Fruit fly (Drosophila melanogaster) whole organism, prepupa: ENCODE measurements around the gene noc.
A peak's percentile ranks its signal among the peaks of the same experiment; 100 is the strongest.

ENCODE experiments used
- Blimp-1 ChIP-seq: fragments of 200-800 bp; sonication (Bioruptor generic); optimal IDR thresholded peaks from 3 replicates; lab custom pipeline; 2017; ENCODE audit warnings: missing biosample characterization, missing genetic modification characterization, mild to moderate bottlenecking, moderate library complexity, missing genetic modification reagents
- CG10631 ChIP-seq: fragments of 200-800 bp; sonication (Bioruptor generic); optimal IDR thresholded peaks from 2 replicates; lab custom pipeline; 2016; ENCODE audit warnings: missing biosample characterization, missing genetic modification characterization
- CG10669 ChIP-seq: fragments of 200-800 bp; sonication (Bioruptor generic); optimal IDR thresholded peaks from 3 replicates; lab custom pipeline; 2018; ENCODE audit warnings: missing biosample characterization, mild to moderate bottlenecking, missing genetic modification characterization, moderate library complexity
- CG11294 ChIP-seq: fragments of 200-800 bp; sonication (Bioruptor generic); IDR thresholded peaks from 2 replicates; pipeline ENCODE4 v1.3.6; 2022; ENCODE audit warnings: missing biosample characterization, missing genetic modification characterization
- CG11762 ChIP-seq: fragments of 200-800 bp; sonication (Bioruptor generic); optimal IDR thresholded peaks from 3 replicates; lab custom pipeline; 2016; ENCODE audit warnings: missing biosample characterization, missing genetic modification characterization; ENCODE audit not compliant: insufficient read depth
- CG11902 ChIP-seq: fragments of 200-800 bp; sonication (Bioruptor generic); optimal IDR thresholded peaks from 3 replicates; lab custom pipeline; 2016; ENCODE audit warnings: missing biosample characterization, missing genetic modification characterization
- CG1621 ChIP-seq: fragments of 200-800 bp; sonication (Bioruptor generic); optimal IDR thresholded peaks from 3 replicates; lab custom pipeline; 2018; ENCODE audit warnings: missing biosample characterization, mild to moderate bottlenecking, missing genetic modification characterization
- CG16779 ChIP-seq: fragments of 200-800 bp; sonication (Bioruptor generic); optimal IDR thresholded peaks from 3 replicates; lab custom pipeline; 2017; ENCODE audit warnings: missing biosample characterization, mild to moderate bottlenecking, missing genetic modification characterization
- CG3032 ChIP-seq: fragments of 200-800 bp; optimal IDR thresholded peaks from 2 replicates; lab custom pipeline; 2019; ENCODE audit warnings: missing biosample characterization, mild to moderate bottlenecking, missing genetic modification characterization, moderate library complexity
- CG31627 ChIP-seq: fragments of 200-800 bp; sonication (Bioruptor generic); optimal IDR thresholded peaks from 3 replicates; lab custom pipeline; 2016; ENCODE audit warnings: missing biosample characterization, missing genetic modification characterization
- CG32006 ChIP-seq: fragments of 200-800 bp; sonication (Bioruptor generic); optimal IDR thresholded peaks from 3 replicates; lab custom pipeline; 2017; ENCODE audit warnings: missing biosample characterization, mild to moderate bottlenecking, missing genetic modification characterization
- CG34406 ChIP-seq: fragments of 200-800 bp; sonication (Bioruptor generic); optimal IDR thresholded peaks from 3 replicates; lab custom pipeline; 2016; ENCODE audit warnings: missing biosample characterization, missing genetic modification characterization
- CG4318 ChIP-seq: fragments of 200-800 bp; sonication (Bioruptor generic); optimal IDR thresholded peaks from 3 replicates; lab custom pipeline; 2017; ENCODE audit warnings: missing biosample characterization, mild to moderate bottlenecking, missing genetic modification characterization
- CG6163 ChIP-seq: fragments of 200-800 bp; sonication (Bioruptor generic); IDR thresholded peaks from 3 replicates; pipeline ENCODE4 v1.3.6; 2022; ENCODE audit warnings: missing biosample characterization, missing genetic modification characterization
- CG6276 ChIP-seq: fragments of 200-800 bp; sonication (Bioruptor generic); optimal IDR thresholded peaks from 2 replicates; lab custom pipeline; 2017; ENCODE audit warnings: missing biosample characterization, mild to moderate bottlenecking, missing genetic modification characterization
- CG6808 ChIP-seq: fragments of 200-800 bp; sonication (Bioruptor generic); optimal IDR thresholded peaks from 3 replicates; lab custom pipeline; 2017; ENCODE audit warnings: missing biosample characterization, missing genetic modification characterization, mild to moderate bottlenecking, moderate library complexity, missing genetic modification reagents
- CG6854 ChIP-seq: fragments of 200-800 bp; sonication (Bioruptor generic); optimal IDR thresholded peaks from 2 replicates; lab custom pipeline; 2017; ENCODE audit warnings: missing biosample characterization, mild to moderate bottlenecking, missing genetic modification characterization
- CG7368 ChIP-seq: fragments of 200-800 bp; sonication (Bioruptor generic); optimal IDR thresholded peaks from 3 replicates; lab custom pipeline; 2016; ENCODE audit warnings: missing biosample characterization, missing genetic modification characterization
- CG8632 ChIP-seq: fragments of 200-800 bp; sonication (Bioruptor generic); optimal IDR thresholded peaks from 3 replicates; lab custom pipeline; 2016; ENCODE audit warnings: missing biosample characterization, missing genetic modification characterization
- CG9139 ChIP-seq: fragments of 200-800 bp; sonication (Bioruptor generic); optimal IDR thresholded peaks from 3 replicates; lab custom pipeline; 2017; ENCODE audit warnings: missing biosample characterization, mild to moderate bottlenecking, missing genetic modification characterization
- Eip75B ChIP-seq: fragments of 200-800 bp; sonication (Bioruptor generic); optimal IDR thresholded peaks from 3 replicates; lab custom pipeline; 2016; ENCODE audit warnings: missing biosample characterization, missing genetic modification characterization
- Eip78C ChIP-seq: fragments of 200-800 bp; sonication (Bioruptor generic); peaks from one replicate; lab custom pipeline; 2016; ENCODE audit warnings: missing biosample characterization, missing genetic modification characterization
- Eip93F ChIP-seq: fragments of 200-800 bp; sonication (Bioruptor generic); optimal IDR thresholded peaks from 2 replicates; lab custom pipeline; 2016; ENCODE audit warnings: missing biosample characterization, mild to moderate bottlenecking, missing genetic modification characterization
- Ets21C ChIP-seq: fragments of 200-800 bp; sonication (Bioruptor generic); optimal IDR thresholded peaks from 3 replicates; lab custom pipeline; 2016; ENCODE audit warnings: missing biosample characterization, missing genetic modification characterization
- Ets96B ChIP-seq: fragments of 200-800 bp; optimal IDR thresholded peaks from 2 replicates; lab custom pipeline; 2019; ENCODE audit warnings: missing biosample characterization, mild to moderate bottlenecking, missing genetic modification characterization, moderate library complexity
- Gug ChIP-seq: fragments of 200-800 bp; sonication (Bioruptor generic); IDR thresholded peaks from 2 replicates; pipeline ENCODE4 v1.3.6; 2022; ENCODE audit warnings: missing biosample characterization, missing genetic modification characterization
- Hr39 ChIP-seq: fragments of 200-800 bp; sonication (Bioruptor generic); optimal IDR thresholded peaks from 2 replicates; lab custom pipeline; 2016; ENCODE audit warnings: missing biosample characterization, missing genetic modification characterization
- Hr4 ChIP-seq: fragments of 200-800 bp; sonication (Bioruptor generic); optimal IDR thresholded peaks from 3 replicates; lab custom pipeline; 2016; ENCODE audit warnings: missing biosample characterization, missing genetic modification characterization
- Met ChIP-seq: fragments of 200-800 bp; sonication (Bioruptor generic); optimal IDR thresholded peaks from 3 replicates; lab custom pipeline; 2016; ENCODE audit warnings: missing biosample characterization, missing genetic modification characterization
- OdsH ChIP-seq: fragments of 200-800 bp; sonication (Bioruptor generic); optimal IDR thresholded peaks from 3 replicates; lab custom pipeline; 2016; ENCODE audit warnings: missing biosample characterization, missing genetic modification characterization
- Sox14 ChIP-seq: fragments of 200-800 bp; sonication (Bioruptor generic); optimal IDR thresholded peaks from 3 replicates; lab custom pipeline; 2016; ENCODE audit warnings: missing biosample characterization, missing genetic modification characterization
- Sox15 ChIP-seq: fragments of 200-800 bp; sonication (Bioruptor generic); optimal IDR thresholded peaks from 3 replicates; lab custom pipeline; 2016; ENCODE audit warnings: missing biosample characterization, missing genetic modification characterization
- achi ChIP-seq: fragments of 200-800 bp; sonication (Bioruptor generic); optimal IDR thresholded peaks from 3 replicates; lab custom pipeline; 2016; ENCODE audit warnings: missing biosample characterization, missing genetic modification characterization
- acj6 ChIP-seq: fragments of 200-800 bp; sonication (Bioruptor generic); optimal IDR thresholded peaks from 3 replicates; lab custom pipeline; 2016; ENCODE audit warnings: missing biosample characterization, missing genetic modification characterization
- cyc ChIP-seq: fragments of 200-800 bp; sonication (Bioruptor generic); optimal IDR thresholded peaks from 3 replicates; lab custom pipeline; 2016; ENCODE audit warnings: missing biosample characterization, missing genetic modification characterization
- dac ChIP-seq: fragments of 200-800 bp; sonication (Bioruptor generic); optimal IDR thresholded peaks from 2 replicates; lab custom pipeline; 2017; ENCODE audit warnings: missing biosample characterization, mild to moderate bottlenecking, missing genetic modification characterization
- eg ChIP-seq: fragments of 200-800 bp; sonication (Bioruptor generic); IDR thresholded peaks from 3 replicates; pipeline ENCODE4 v1.3.6; 2022; ENCODE audit warnings: missing biosample characterization, missing genetic modification characterization
- fd85E ChIP-seq: fragments of 200-800 bp; sonication (Bioruptor generic); optimal IDR thresholded peaks from 3 replicates; lab custom pipeline; 2016; ENCODE audit warnings: missing biosample characterization, missing genetic modification characterization
- fkh ChIP-seq: fragments of 200-800 bp; sonication (Bioruptor generic); optimal IDR thresholded peaks from 3 replicates; lab custom pipeline; 2017; ENCODE audit warnings: missing biosample characterization, mild to moderate bottlenecking, missing genetic modification characterization, moderate library complexity
- lz ChIP-seq: fragments of 200-800 bp; sonication (Bioruptor generic); optimal IDR thresholded peaks from 3 replicates; lab custom pipeline; 2016; ENCODE audit warnings: missing biosample characterization, missing genetic modification characterization
- net ChIP-seq: fragments of 200-800 bp; sonication (Bioruptor generic); optimal IDR thresholded peaks from 3 replicates; lab custom pipeline; 2016; ENCODE audit warnings: missing biosample characterization, missing genetic modification characterization
- salr ChIP-seq, 2 experiments: fragments of 200-800 bp; sonication (Bioruptor generic); optimal IDR thresholded peaks; 3 replicates each; lab custom pipeline; 2016 to 2018; ENCODE audit warnings: missing biosample characterization in 2 of 2, missing genetic modification characterization in 2 of 2, mild to moderate bottlenecking in 1 of 2
- spab ChIP-seq: fragments of 200-800 bp; sonication (Bioruptor generic); optimal IDR thresholded peaks from 2 replicates; lab custom pipeline; 2017; ENCODE audit warnings: missing biosample characterization, mild to moderate bottlenecking, missing genetic modification characterization, missing genetic modification reagents
- ss ChIP-seq, 2 experiments: fragments of 200-800 bp; sonication (Bioruptor generic); optimal IDR thresholded peaks; 2 replicates in 1 of 2; 3 replicates in 1 of 2; lab custom pipeline; 2017 to 2018; ENCODE audit warnings: mild to moderate bottlenecking in 2 of 2, missing biosample characterization in 2 of 2, missing genetic modification characterization in 2 of 2, moderate library complexity in 1 of 2
- svp ChIP-seq: fragments of 200-800 bp; sonication (Bioruptor generic); peaks from one replicate; lab custom pipeline; 2016; ENCODE audit warnings: missing biosample characterization, missing genetic modification characterization
- topi ChIP-seq: fragments of 200-800 bp; sonication (Bioruptor generic); optimal IDR thresholded peaks from 3 replicates; lab custom pipeline; 2016; ENCODE audit warnings: missing biosample characterization, missing genetic modification characterization
- vri ChIP-seq: fragments of 200-800 bp; sonication (Bioruptor generic); optimal IDR thresholded peaks from 3 replicates; lab custom pipeline; 2016; ENCODE audit warnings: missing biosample characterization, mild to moderate bottlenecking, missing genetic modification characterization

Gene noc

DNA sequence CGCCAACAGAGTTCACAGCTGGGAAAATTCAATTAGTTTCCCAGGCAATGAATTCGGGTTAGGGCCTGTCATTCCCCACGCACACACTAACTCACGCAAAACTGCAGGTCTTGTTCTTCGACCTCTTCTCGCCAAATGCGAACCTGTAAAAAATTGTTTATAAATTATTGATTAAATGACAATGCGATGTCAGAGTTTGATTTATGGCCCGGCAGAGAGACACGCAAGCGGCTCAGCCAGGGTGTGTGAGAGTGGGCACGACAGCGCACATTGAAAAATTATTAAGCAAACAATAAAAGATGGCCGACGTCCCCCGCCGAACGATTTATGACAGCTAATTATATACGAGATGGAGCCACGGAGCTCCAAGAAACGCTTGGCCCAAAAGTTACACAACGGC is 12.9 kb downstream of the noc start:
- TF ChIP-seq CG32006 (GFP tag; lab: Kevin White, UChicago) (no peak), CG9139 (no peak), svp (peak; percentile 62), fkh (GFP tag; lab: Kevin White, UChicago) (no peak), Met (GFP tag; lab: Kevin White, UChicago) (no peak), CG6808 (GFP tag; lab: Kevin White, UChicago) (no peak), Eip78C (GFP tag; lab: Kevin White, UChicago) (peak; percentile 19)

dm6 chr2L:14505004-14505835 is 14.6 kb downstream of the noc start:
- TF ChIP-seq CG10631 (GFP tag; lab: Kevin White, UChicago): peak; percentile 65
- peak; percentile 61 for TF ChIP-seq CG34406 (GFP tag; lab: Kevin White, UChicago)
- TF ChIP-seq vri (GFP tag; lab: Kevin White, UChicago): peak; percentile 32
- TF ChIP-seq Sox15: no peak
- TF ChIP-seq CG16779: peak; percentile 5
- TF ChIP-seq CG1621 (tag; lab: Kevin White, UChicago): peak; percentile 40
- peak; percentile 14 to 34 for TF ChIP-seq salr (GFP tag; optimal IDR thresholded peaks at IDR 0.05; lab: Kevin White, UChicago)
- TF ChIP-seq CG6163: peak; percentile 45; the same call in 2 of the 3 replicates
- peak; percentile 14 for TF ChIP-seq CG6808 (GFP tag; lab: Kevin White, UChicago)
- no peak for TF ChIP-seq Ets21C (GFP tag; lab: Kevin White, UChicago)
- TF ChIP-seq Eip78C (GFP tag; lab: Kevin White, UChicago): peak; percentile 83
- no peak for TF ChIP-seq CG3032
- peak; percentile 63 for TF ChIP-seq Sox14 (GFP tag; lab: Kevin White, UChicago)
- peak; percentile 13 for TF ChIP-seq Hr39 (GFP tag; lab: Kevin White, UChicago)
- peak; percentile 41 for TF ChIP-seq CG10669 (GFP tag; lab: Kevin White, UChicago)
- peak; percentile 7 for TF ChIP-seq cyc (GFP tag; lab: Kevin White, UChicago)
- peak; percentile 45 for TF ChIP-seq Blimp-1 (GFP tag; lab: Kevin White, UChicago)
- peak; percentile 49 for TF ChIP-seq CG9139
- TF ChIP-seq CG6276 (GFP tag; lab: Kevin White, UChicago): no peak
- TF ChIP-seq spab (GFP tag; lab: Kevin White, UChicago): peak; percentile 62
- TF ChIP-seq CG11762 (GFP tag; lab: Kevin White, UChicago): peak; percentile 24
- no peak for TF ChIP-seq Eip93F (GFP tag; lab: Kevin White, UChicago)
- peak; percentile 29 for TF ChIP-seq Eip75B (GFP tag; lab: Kevin White, UChicago)
- TF ChIP-seq CG32006 (GFP tag; lab: Kevin White, UChicago): peak; percentile 39
- TF ChIP-seq Met (GFP tag; lab: Kevin White, UChicago): peak; percentile 51
- TF ChIP-seq Hr4 (GFP tag; lab: Kevin White, UChicago): peak; percentile 14
- TF ChIP-seq CG8632 (GFP tag; lab: Kevin White, UChicago): peak; percentile 61
- peak; percentile 48 for TF ChIP-seq topi (GFP tag; lab: Kevin White, UChicago)
- TF ChIP-seq OdsH (GFP tag; lab: Kevin White, UChicago): peak; percentile 40
- TF ChIP-seq svp: peak; percentile 100
- peak; percentile 62 for TF ChIP-seq achi
- no peak for TF ChIP-seq CG31627 (GFP tag; lab: Kevin White, UChicago)
- no peak for TF ChIP-seq CG4318 (GFP tag; lab: Kevin White, UChicago)
- no peak for TF ChIP-seq Gug (GFP tag; lab: Robert Waterston, UW)
- TF ChIP-seq eg (GFP tag; lab: Robert Waterston, UW): peak; percentile 54; the same call in 1 of the 3 replicates
- TF ChIP-seq net: peak; percentile 68
- TF ChIP-seq CG7368 (GFP tag; lab: Kevin White, UChicago): peak; percentile 59
- peak; percentile 14 for TF ChIP-seq fd85E (GFP tag; lab: Kevin White, UChicago)
- no peak for TF ChIP-seq Ets96B (tag; lab: Kevin White, UChicago)
- TF ChIP-seq CG11902: no peak
- TF ChIP-seq CG6854 (GFP tag; lab: Kevin White, UChicago): no peak
- TF ChIP-seq fkh (GFP tag; lab: Kevin White, UChicago): peak; percentile 99
- no peak for TF ChIP-seq ss (GFP tag; optimal IDR thresholded peaks at IDR 0.05; lab: Kevin White, UChicago)
- peak; percentile 59 for TF ChIP-seq acj6
- TF ChIP-seq lz (GFP tag; lab: Kevin White, UChicago): peak; percentile 31
- no peak for TF ChIP-seq dac (GFP tag; lab: Kevin White, UChicago)
- TF ChIP-seq CG11294 (GFP tag; lab: Robert Waterston, UW): no peak
